Worm (Caenorhabditis elegans): ENCODE results near the gene F45H10.5.

ce11 chrII:13515813-13516212, 14.1 kb downstream of the F45H10.5 start:
- TF ChIP-seq ceh-82 (tag; optimal IDR thresholded peaks at IDR 0.05) (no peak), mab-9 (GFP tag; IDR thresholded peaks at IDR 0.05) (no peak), isw-1 (GFP tag; IDR thresholded peaks at IDR 0.05) (no peak), nhr-12 (tag; optimal IDR thresholded peaks at IDR 0.05) (no peak), mep-1 (tag; optimal IDR thresholded peaks at IDR 0.05) (no peak), unc-62 (GFP tag; optimal IDR thresholded peaks at IDR 0.05) (no peak)
